Fruit fly (Drosophila melanogaster) whole organism, embryonic: ENCODE measurements around the gene syd.

ENCODE experiments used
- BEAF-32 ChIP-seq: fragments of 200-800 bp; sonication (Bioruptor generic); optimal IDR thresholded peaks from 3 replicates; lab custom pipeline; 2017; ENCODE audit warnings: missing biosample characterization, missing genetic modification characterization, mild to moderate bottlenecking, moderate library complexity, missing genetic modification reagents
- CG10267 ChIP-seq: fragments of 200-800 bp; sonication (Bioruptor generic); optimal IDR thresholded peaks from 2 replicates; lab custom pipeline; 2018; ENCODE audit warnings: missing biosample characterization, mild to moderate bottlenecking, missing genetic modification characterization, moderate library complexity
- CG12391 ChIP-seq: fragments of 200-800 bp; sonication (Bioruptor generic); optimal IDR thresholded peaks from 3 replicates; lab custom pipeline; 2018; ENCODE audit warnings: missing biosample characterization, mild to moderate bottlenecking, missing genetic modification characterization, moderate library complexity
- CG12659 ChIP-seq: fragments of 200-800 bp; sonication (Bioruptor generic); optimal IDR thresholded peaks from 3 replicates; lab custom pipeline; 2017; ENCODE audit warnings: mild to moderate bottlenecking, missing biosample characterization, missing genetic modification reagents, missing genetic modification characterization
- CG13287 ChIP-seq: fragments of 200-800 bp; sonication (Bioruptor generic); IDR thresholded peaks from 2 replicates; pipeline ENCODE4 v1.3.6; 2022; ENCODE audit warnings: missing biosample characterization, missing genetic modification characterization; ENCODE audit not compliant: partially characterized antibody
- CG14710 ChIP-seq: fragments of 200-800 bp; sonication (Bioruptor generic); optimal IDR thresholded peaks from 3 replicates; lab custom pipeline; 2019; ENCODE audit warnings: missing biosample characterization, mild to moderate bottlenecking, missing genetic modification characterization, moderate library complexity
- CG16813 ChIP-seq: fragments of 200-800 bp; sonication (Bioruptor generic); IDR thresholded peaks from 3 replicates; pipeline ENCODE4 v1.3.6; 2022; ENCODE audit warnings: missing biosample characterization, missing genetic modification characterization; ENCODE audit not compliant: partially characterized antibody
- CG2116 ChIP-seq: fragments of 200-800 bp; sonication (Bioruptor generic); optimal IDR thresholded peaks from 3 replicates; lab custom pipeline; 2018; ENCODE audit warnings: missing biosample characterization, mild to moderate bottlenecking, missing genetic modification characterization
- CG2129 ChIP-seq: fragments of 200-800 bp; sonication (Bioruptor generic); IDR thresholded peaks from 2 replicates; pipeline ENCODE4 v1.3.6; 2022; ENCODE audit warnings: missing biosample characterization, missing genetic modification characterization; ENCODE audit not compliant: partially characterized antibody
- CG2712 ChIP-seq: fragments of 200-800 bp; optimal IDR thresholded peaks from 3 replicates; lab custom pipeline; 2019; ENCODE audit warnings: missing biosample characterization, mild to moderate bottlenecking, missing genetic modification characterization, moderate library complexity
- CG3163 ChIP-seq: fragments of 200-800 bp; sonication (Bioruptor generic); optimal IDR thresholded peaks from 3 replicates; lab custom pipeline; 2016; ENCODE audit warnings: missing biosample characterization, missing genetic modification characterization
- CG34224 ChIP-seq: fragments of 200-800 bp; sonication (Bioruptor generic); IDR thresholded peaks from 3 replicates; pipeline ENCODE4 v1.3.6; 2022; ENCODE audit warnings: missing biosample characterization, missing genetic modification characterization; ENCODE audit not compliant: partially characterized antibody
- CG3995 ChIP-seq: fragments of 200-800 bp; sonication (Bioruptor generic); optimal IDR thresholded peaks from 3 replicates; lab custom pipeline; 2016; ENCODE audit warnings: missing biosample characterization, missing genetic modification characterization
- CG4617 ChIP-seq: fragments of 200-800 bp; sonication (Bioruptor generic); optimal IDR thresholded peaks from 3 replicates; lab custom pipeline; 2016; ENCODE audit warnings: missing biosample characterization, missing genetic modification characterization, borderline replicate concordance
- CG9437 ChIP-seq: fragments of 200-800 bp; sonication (Bioruptor generic); optimal IDR thresholded peaks from 2 replicates; lab custom pipeline; 2018; ENCODE audit warnings: missing biosample characterization, mild to moderate bottlenecking, missing genetic modification characterization
- Dll ChIP-seq: fragments of 200-800 bp; sonication (Bioruptor generic); IDR thresholded peaks from 4 replicates; pipeline ENCODE4 v1.3.6; 2022; ENCODE audit warnings: missing biosample characterization, missing genetic modification characterization; ENCODE audit not compliant: partially characterized antibody
- Doc3 ChIP-seq: fragments of 200-800 bp; sonication (Bioruptor generic); IDR thresholded peaks from 3 replicates; pipeline ENCODE4 v1.3.6; 2022; ENCODE audit warnings: missing biosample characterization, missing genetic modification characterization; ENCODE audit not compliant: partially characterized antibody
- Dp ChIP-seq: fragments of 200-800 bp; sonication (Bioruptor generic); optimal IDR thresholded peaks from 2 replicates; lab custom pipeline; 2018; ENCODE audit warnings: missing biosample characterization, mild to moderate bottlenecking, missing genetic modification characterization, moderate library complexity
- Dref ChIP-seq: fragments of 200-800 bp; sonication (Bioruptor generic); IDR thresholded peaks from 2 replicates; pipeline ENCODE4 v1.3.6; 2022; ENCODE audit warnings: missing biosample characterization, missing genetic modification characterization
- E2f2 ChIP-seq: fragments of 200-800 bp; sonication (Bioruptor generic); IDR thresholded peaks from 2 replicates; pipeline ENCODE4 v1.3.6; 2022; ENCODE audit warnings: missing biosample characterization, missing genetic modification characterization
- GATAe ChIP-seq: fragments of 200-800 bp; sonication (Bioruptor generic); conservative IDR thresholded peaks from 2 replicates; pipeline ENCODE4 v1.3.6; 2022; ENCODE audit warnings: missing biosample characterization, missing genetic modification characterization
- HLH4C ChIP-seq: fragments of 200-800 bp; sonication (Bioruptor generic); IDR thresholded peaks from 3 replicates; pipeline ENCODE4 v1.3.6; 2022; ENCODE audit warnings: missing biosample characterization, missing genetic modification characterization; ENCODE audit not compliant: partially characterized antibody
- MBD-R2 ChIP-seq: fragments of 200-800 bp; sonication (Bioruptor generic); IDR thresholded peaks from 2 replicates; pipeline ENCODE4 v1.3.6; 2022; ENCODE audit warnings: missing biosample characterization, missing genetic modification characterization
- MESR4 ChIP-seq: fragments of 200-800 bp; sonication (Bioruptor generic); optimal IDR thresholded peaks from 2 replicates; lab custom pipeline; 2018; ENCODE audit warnings: missing biosample characterization, mild to moderate bottlenecking, missing genetic modification characterization, moderate library complexity
- Opbp ChIP-seq: fragments of 200-800 bp; sonication (Bioruptor generic); IDR thresholded peaks from 3 replicates; pipeline ENCODE4 v1.3.6; 2022; ENCODE audit warnings: missing biosample characterization, missing genetic modification characterization; ENCODE audit not compliant: partially characterized antibody
- Scr ChIP-seq: fragments of 200-800 bp; sonication (Bioruptor generic); IDR thresholded peaks from 2 replicates; pipeline ENCODE4 v1.3.6; 2022; ENCODE audit warnings: missing biosample characterization, missing genetic modification characterization; ENCODE audit not compliant: partially characterized antibody
- Sox100B ChIP-seq: fragments of 200-800 bp; sonication (Bioruptor generic); optimal IDR thresholded peaks from 3 replicates; lab custom pipeline; 2018; ENCODE audit warnings: missing biosample characterization, mild to moderate bottlenecking, missing genetic modification characterization
- Sry-δ ChIP-seq: fragments of 200-800 bp; sonication (Bioruptor generic); optimal IDR thresholded peaks from 2 replicates; lab custom pipeline; 2016; ENCODE audit warnings: missing biosample characterization, missing genetic modification characterization
- YL-1 ChIP-seq: fragments of 200-800 bp; sonication (Bioruptor generic); optimal IDR thresholded peaks from 3 replicates; lab custom pipeline; 2017; ENCODE audit warnings: missing biosample characterization, mild to moderate bottlenecking, missing genetic modification characterization
- abd-A ChIP-seq: fragments of 200-800 bp; sonication (Bioruptor generic); optimal IDR thresholded peaks from 3 replicates; lab custom pipeline; 2019; ENCODE audit warnings: missing biosample characterization, mild to moderate bottlenecking, missing genetic modification characterization, moderate library complexity
- ato ChIP-seq: fragments of 200-800 bp; sonication (Bioruptor generic); IDR thresholded peaks from 2 replicates; pipeline ENCODE4 v1.3.6; 2022; ENCODE audit warnings: missing biosample characterization, missing genetic modification characterization; ENCODE audit not compliant: partially characterized antibody
- ci ChIP-seq: fragments of 200-800 bp; sonication (Bioruptor generic); IDR thresholded peaks from 3 replicates; pipeline ENCODE4 v1.3.6; 2022; ENCODE audit warnings: missing biosample characterization, missing genetic modification characterization
- corto ChIP-seq: fragments of 200-800 bp; sonication (Bioruptor generic); optimal IDR thresholded peaks from 2 replicates; lab custom pipeline; 2016; ENCODE audit warnings: missing biosample characterization, mild to moderate bottlenecking, missing genetic modification characterization, moderate library complexity
- crp ChIP-seq, 2 experiments: fragments of 200-800 bp; sonication (Bioruptor generic); optimal IDR thresholded peaks; 2 replicates in 1 of 2; 3 replicates in 1 of 2; lab custom pipeline; 2017; ENCODE audit warnings: missing biosample characterization in 2 of 2, missing genetic modification characterization in 2 of 2, mild to moderate bottlenecking in 1 of 2, moderate library complexity in 1 of 2
- dmrt11E ChIP-seq: fragments of 200-800 bp; sonication (Bioruptor generic); optimal IDR thresholded peaks from 3 replicates; lab custom pipeline; 2018; ENCODE audit warnings: missing biosample characterization, mild to moderate bottlenecking, missing genetic modification characterization, moderate library complexity
- gcm2 ChIP-seq: fragments of 200-800 bp; sonication (Bioruptor generic); optimal IDR thresholded peaks from 2 replicates; lab custom pipeline; 2016; ENCODE audit warnings: missing biosample characterization, missing genetic modification characterization
- hbn ChIP-seq: fragments of 200-800 bp; sonication (Bioruptor generic); IDR thresholded peaks from 2 replicates; pipeline ENCODE4 v1.3.6; 2022; ENCODE audit warnings: missing biosample characterization, missing genetic modification characterization; ENCODE audit not compliant: partially characterized antibody
- phol ChIP-seq: fragments of 200-800 bp; sonication (Bioruptor generic); optimal IDR thresholded peaks from 3 replicates; lab custom pipeline; 2018; ENCODE audit warnings: missing biosample characterization, mild to moderate bottlenecking, missing genetic modification characterization, moderate library complexity
- pzg ChIP-seq: fragments of 200-800 bp; sonication (Bioruptor generic); optimal IDR thresholded peaks from 3 replicates; lab custom pipeline; 2018; ENCODE audit warnings: missing biosample characterization, mild to moderate bottlenecking, missing genetic modification characterization, moderate library complexity
- row ChIP-seq: fragments of 200-800 bp; sonication (Bioruptor generic); IDR thresholded peaks from 3 replicates; pipeline ENCODE4 v1.3.6; 2022; ENCODE audit warnings: missing biosample characterization, missing genetic modification characterization
- schlank ChIP-seq: fragments of 200-800 bp; sonication (Bioruptor generic); optimal IDR thresholded peaks from 2 replicates; lab custom pipeline; 2018; ENCODE audit warnings: missing biosample characterization, mild to moderate bottlenecking, missing genetic modification characterization
- sna ChIP-seq: fragments of 200-800 bp; sonication (Bioruptor generic); IDR thresholded peaks from 2 replicates; pipeline ENCODE4 v1.3.6; 2022; ENCODE audit warnings: missing biosample characterization, missing genetic modification characterization; ENCODE audit not compliant: partially characterized antibody
- stwl ChIP-seq: fragments of 200-800 bp; sonication (Bioruptor generic); optimal IDR thresholded peaks from 3 replicates; lab custom pipeline; 2018; ENCODE audit warnings: missing biosample characterization, mild to moderate bottlenecking, missing genetic modification characterization, moderate library complexity
- tna ChIP-seq: fragments of 200-800 bp; sonication (Bioruptor generic); IDR thresholded peaks from 2 replicates; pipeline ENCODE4 v1.3.6; 2022; ENCODE audit warnings: missing biosample characterization, missing genetic modification characterization; ENCODE audit not compliant: partially characterized antibody
- trem ChIP-seq: fragments of 200-800 bp; optimal IDR thresholded peaks from 3 replicates; lab custom pipeline; 2019; ENCODE audit warnings: missing biosample characterization, mild to moderate bottlenecking, missing genetic modification characterization, moderate library complexity
- unc-4 ChIP-seq: fragments of 200-800 bp; sonication (Bioruptor generic); IDR thresholded peaks from 2 replicates; pipeline ENCODE4 v1.3.6; 2022; ENCODE audit warnings: missing biosample characterization, missing genetic modification characterization; ENCODE audit not compliant: partially characterized antibody

Gene syd

dm6 chr3L:7974671-7975281 is 38.9 kb upstream of the syd start, which contains the start of gene CG8042:
Gene CG8042 (minus strand): TSS chr3L:7974991.
- no peak for TF ChIP-seq CG12659 (GFP tag; lab: Kevin White, UChicago)
- peak; percentile 48 for TF ChIP-seq trem
- peak; percentile 43 for TF ChIP-seq BEAF-32 (GFP tag; lab: Kevin White, UChicago)
- peak; percentile 41 for TF ChIP-seq MESR4 (GFP tag; lab: Kevin White, UChicago)
- TF ChIP-seq schlank (tag; lab: Kevin White, UChicago), result no peak
- peak; percentile 67 for TF ChIP-seq Doc3 (GFP tag; lab: Robert Waterston, UW)
- peak; percentile 8 for TF ChIP-seq CG3995
- TF ChIP-seq HLH4C (GFP tag; lab: Robert Waterston, UW), result peak; percentile 54; the same call in 2 of the 3 replicates
- 0 out of 2 replicates have a peak, but pooled peaks have one; percentile 10 for TF ChIP-seq ato (GFP tag; lab: Robert Waterston, UW)
- TF ChIP-seq CG16813 (GFP tag; lab: Robert Waterston, UW), result peak; percentile 45; the same call in 1 of the 3 replicates
- no peak for TF ChIP-seq GATAe (GFP tag; lab: Robert Waterston, UW)
- peak; percentile 27 for TF ChIP-seq CG12391 (tag; lab: Kevin White, UChicago)
- TF ChIP-seq CG2116, result peak; percentile 71
- TF ChIP-seq CG34224, result peak; percentile 74
- peak; percentile 4 for TF ChIP-seq CG4617 (GFP tag; lab: Kevin White, UChicago)
- TF ChIP-seq CG2712 (tag; lab: Kevin White, UChicago), result peak; percentile 4
- no peak for TF ChIP-seq CG3163 (GFP tag; lab: Kevin White, UChicago)
- no peak for TF ChIP-seq abd-A (tag; lab: Kevin White, UChicago)
- TF ChIP-seq CG9437, result no peak
- TF ChIP-seq row (GFP tag; lab: Robert Waterston, UW), result 0 out of 3 replicates have a peak, but pooled peaks have one; percentile 7
- TF ChIP-seq Sry-δ (GFP tag; lab: Kevin White, UChicago), result peak; percentile 5
- peak; percentile 83 for TF ChIP-seq E2f2
- peak; percentile 82 for TF ChIP-seq CG13287 (GFP tag; lab: Robert Waterston, UW)
- peak; percentile 9 for TF ChIP-seq YL-1 (GFP tag; lab: Kevin White, UChicago)
- TF ChIP-seq phol (tag; lab: Kevin White, UChicago), result peak; percentile 53
- TF ChIP-seq CG10267, result peak; percentile 32
- peak; percentile 20 for TF ChIP-seq CG14710 (tag; lab: Kevin White, UChicago)
- peak; percentile 37; the same call in 1 of the 2 replicates for TF ChIP-seq tna (GFP tag; lab: Robert Waterston, UW)
- TF ChIP-seq Scr (GFP tag; lab: Robert Waterston, UW), result peak; percentile 67
- TF ChIP-seq stwl (tag; lab: Kevin White, UChicago), result peak; percentile 11
- TF ChIP-seq dmrt11E, result no peak
- TF ChIP-seq unc-4 (GFP tag; lab: Robert Waterston, UW), result peak; percentile 69
- TF ChIP-seq Dp, result peak; percentile 77
- TF ChIP-seq Dll, result peak; percentile 84
- TF ChIP-seq Opbp, result peak; percentile 32; the same call in 1 of the 3 replicates
- TF ChIP-seq ci (GFP tag; lab: Robert Waterston, UW), result no peak
- peak; percentile 61 for TF ChIP-seq Dref (GFP tag; lab: Robert Waterston, UW)
- TF ChIP-seq gcm2 (GFP tag; lab: Kevin White, UChicago), result no peak
- peak; percentile 34; the same call in 1 of the 2 replicates for TF ChIP-seq CG2129 (GFP tag; lab: Robert Waterston, UW)
- TF ChIP-seq hbn (GFP tag; lab: Robert Waterston, UW), result peak; percentile 60
- TF ChIP-seq crp (GFP tag; optimal IDR thresholded peaks at IDR 0.05; lab: Kevin White, UChicago), result peak in 1 of 2 experiments; percentile 76
- TF ChIP-seq Sox100B (GFP tag; lab: Kevin White, UChicago), result no peak
- TF ChIP-seq MBD-R2 (GFP tag; lab: Robert Waterston, UW), result peak; percentile 55; the same call in 1 of the 2 replicates
- TF ChIP-seq pzg, result peak; percentile 15
- TF ChIP-seq corto (GFP tag; lab: Kevin White, UChicago), result no peak
- TF ChIP-seq sna (GFP tag; lab: Robert Waterston, UW), result peak; percentile 67
